Fruit fly (Drosophila melanogaster): Measurements from ENCODE around the gene Gnpnat.

DNA sequence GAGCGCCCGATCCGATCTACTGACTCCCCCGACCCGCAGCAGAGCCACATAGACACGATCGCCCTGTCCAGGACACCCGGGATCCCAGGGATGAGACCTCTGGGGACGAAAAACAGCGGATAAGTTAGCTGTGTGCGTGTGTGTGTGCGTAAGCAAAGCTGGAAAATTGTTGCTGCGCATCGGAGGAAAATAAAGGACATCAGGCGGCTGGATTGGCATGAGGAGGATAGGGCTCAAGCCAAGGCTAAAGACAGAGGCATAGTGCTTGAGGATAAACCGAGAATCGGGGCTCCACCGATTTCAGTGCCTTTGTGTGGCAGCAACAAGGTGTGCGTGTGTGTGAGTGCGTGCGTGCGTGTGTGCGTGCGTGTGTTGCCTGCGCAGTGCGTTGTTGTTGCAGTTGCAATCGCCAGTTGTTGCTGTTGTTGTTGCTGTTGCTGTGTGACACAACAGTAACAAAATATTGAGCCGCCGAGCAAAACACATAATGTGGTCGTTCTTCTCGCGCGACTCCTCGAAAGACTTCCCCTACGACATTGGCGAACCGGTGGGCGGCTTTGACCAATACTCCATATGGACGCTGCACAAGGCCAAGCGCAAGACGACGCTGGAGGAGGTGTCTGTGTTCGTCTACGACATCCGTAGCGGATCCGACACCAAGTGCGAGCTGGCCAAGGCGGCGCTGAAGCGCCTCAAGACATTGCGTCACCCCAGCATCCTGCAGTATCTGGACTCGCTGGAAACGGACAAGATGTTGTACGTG is 11.4 kb downstream of the Gnpnat start:
- TF ChIP-seq insv (optimal IDR thresholded peaks at IDR 0.05) (no peak), h (optimal IDR thresholded peaks at IDR 0.05) (no peak), ttk (optimal IDR thresholded peaks at IDR 0.05) (no peak), Myc (optimal IDR thresholded peaks at IDR 0.05) (no peak), psq (optimal IDR thresholded peaks at IDR 0.05) (no peak)

Data from Kc167 (cell line).